Worm (Caenorhabditis elegans) whole organism, L1 larva: ENCODE results near the gene M176.11.

ENCODE experiments used
- Y116A8C.19 ChIP-seq: sonication (generic microtip); optimal IDR thresholded peaks from 2 replicates; lab custom pipeline; 2016; ENCODE audit warnings: missing compliant biosample characterization, missing genetic modification characterization, borderline replicate concordance
- aha-1 ChIP-seq: fragments of 150-350 bp; optimal IDR thresholded peaks from 2 replicates; lab custom pipeline; 2014; ENCODE audit warnings: missing biosample characterization, missing genetic modification characterization
- aly-2 ChIP-seq: fragments of 150-350 bp; optimal IDR thresholded peaks from 2 replicates; lab custom pipeline; 2014; ENCODE audit warnings: missing biosample characterization, missing genetic modification characterization
- ama-1 ChIP-seq: fragments of 150-350 bp; optimal IDR thresholded peaks from 2 replicates; lab custom pipeline; 2014
- dpl-1 ChIP-seq, 3 experiments: fragments of 150-350 bp in 2 of 3; sonication (generic microtip) in 1 of 3; optimal IDR thresholded peaks; 2 replicates each; lab custom pipeline; 2014 to 2017; ENCODE audit warnings: missing biosample characterization in 3 of 3, missing genetic modification characterization in 3 of 3, missing genetic modification reagents in 3 of 3
- elt-2 ChIP-seq: sonication (generic microtip); optimal IDR thresholded peaks from 2 replicates; lab custom pipeline; 2016; ENCODE audit warnings: missing genetic modification characterization, mild to moderate bottlenecking, inconsistent platforms, missing compliant biosample characterization, missing genetic modification reagents
- jun-1 ChIP-seq: fragments of 150-350 bp; optimal IDR thresholded peaks from 2 replicates; lab custom pipeline; 2014; ENCODE audit warnings: missing biosample characterization, missing genetic modification reagents, missing genetic modification characterization
- lin-15B ChIP-seq: fragments of 150-350 bp; sonication (generic microtip); optimal IDR thresholded peaks from 3 replicates; lab custom pipeline; 2014; ENCODE audit warnings: missing biosample characterization, missing genetic modification characterization
- nhr-237 ChIP-seq: fragments of 150-350 bp; optimal IDR thresholded peaks from 2 replicates; lab custom pipeline; 2014; ENCODE audit warnings: missing biosample characterization, missing genetic modification characterization
- nhr-90 ChIP-seq: sonication (generic microtip); optimal IDR thresholded peaks from 2 replicates; lab custom pipeline; 2016; ENCODE audit warnings: mild to moderate bottlenecking, missing genetic modification characterization, missing compliant biosample characterization; ENCODE audit not compliant: poor library complexity
- pqm-1 ChIP-seq: sonication (generic microtip); optimal IDR thresholded peaks from 3 replicates; lab custom pipeline; 2017; ENCODE audit warnings: missing biosample characterization, missing genetic modification characterization
- skn-1 ChIP-seq: fragments of 150-350 bp; optimal IDR thresholded peaks from 2 replicates; lab custom pipeline; 2014; ENCODE audit warnings: missing biosample characterization, missing genetic modification characterization
- sox-4 ChIP-seq: sonication (generic microtip); optimal IDR thresholded peaks from 2 replicates; lab custom pipeline; 2016; ENCODE audit warnings: missing genetic modification characterization, missing compliant biosample characterization
- tbx-2 ChIP-seq: sonication (generic microtip); optimal IDR thresholded peaks from 2 replicates; lab custom pipeline; 2016; ENCODE audit warnings: missing genetic modification characterization, missing compliant biosample characterization

- no peak for TF ChIP-seq aly-2 (tag; lab: Kevin White, UChicago)
- TF ChIP-seq elt-2 (tag; lab: Kevin White, UChicago), result peak; percentile 66
- TF ChIP-seq aha-1 (tag; lab: Kevin White, UChicago), result no peak
- TF ChIP-seq nhr-237, result no peak
- no peak for TF ChIP-seq tbx-2 (tag; lab: Kevin White, UChicago)
- no peak for TF ChIP-seq Y116A8C.19 (tag; lab: Kevin White, UChicago)
- TF ChIP-seq skn-1 (tag; lab: Kevin White, UChicago), result no peak
- no peak for TF ChIP-seq dpl-1 (GFP tag; optimal IDR thresholded peaks at IDR 0.05; lab: Kevin White, UChicago)
- TF ChIP-seq pqm-1 (tag; lab: Kevin White, UChicago), result no peak
- TF ChIP-seq jun-1, result no peak
- no peak for TF ChIP-seq sox-4 (tag; lab: Kevin White, UChicago)
- TF ChIP-seq nhr-90 (tag; lab: Kevin White, UChicago), result no peak
- TF ChIP-seq ama-1 (lab: Kevin White, UChicago), result no peak
- no peak for TF ChIP-seq lin-15B (tag; lab: Kevin White, UChicago)
These were observed 9.9 kb upstream of the M176.11 start, which contains the start of gene arrd-3 for ce11 chrII:9412086-9412608.
